Fruit fly (Drosophila melanogaster) whole organism, embryonic: Measurements from ENCODE around the gene Glys.

Experiments
- ATbp ChIP-seq: fragments of 200-800 bp; sonication (Bioruptor generic); optimal IDR thresholded peaks from 2 replicates; lab custom pipeline; 2017; ENCODE audit warnings: missing biosample characterization, mild to moderate bottlenecking, missing genetic modification characterization, missing genetic modification reagents
- Aef1 ChIP-seq: fragments of 200-800 bp; sonication (Bioruptor generic); IDR thresholded peaks from 3 replicates; pipeline ENCODE4 v1.3.6; 2022; ENCODE audit warnings: missing biosample characterization, missing genetic modification characterization
- Awh ChIP-seq: fragments of 200-800 bp; sonication (Bioruptor generic); IDR thresholded peaks from 2 replicates; pipeline ENCODE4, ENCODE4 v1.3.6; 2022; ENCODE audit warnings: missing biosample characterization, missing genetic modification characterization
- Bgb ChIP-seq: fragments of 200-800 bp; sonication (Bioruptor generic); IDR thresholded peaks from 2 replicates; pipeline ENCODE4 v1.3.6; 2022; ENCODE audit warnings: missing biosample characterization, missing genetic modification characterization; ENCODE audit not compliant: partially characterized antibody
- CG11560 ChIP-seq: fragments of 200-800 bp; sonication (Bioruptor generic); IDR thresholded peaks from 3 replicates; pipeline ENCODE4 v1.3.6; 2022; ENCODE audit warnings: missing biosample characterization, missing genetic modification characterization
- CG12155 ChIP-seq: fragments of 200-800 bp; sonication (Bioruptor generic); optimal IDR thresholded peaks from 3 replicates; lab custom pipeline; 2016; ENCODE audit warnings: missing biosample characterization, missing genetic modification characterization
- CG1233 ChIP-seq: fragments of 200-800 bp; sonication (Bioruptor generic); optimal IDR thresholded peaks from 4 replicates; lab custom pipeline; 2018; ENCODE audit warnings: missing biosample characterization, mild to moderate bottlenecking, missing genetic modification characterization
- CG12769 ChIP-seq: fragments of 200-800 bp; sonication (Bioruptor generic); optimal IDR thresholded peaks from 2 replicates; lab custom pipeline; 2019; ENCODE audit warnings: missing biosample characterization, mild to moderate bottlenecking, missing genetic modification characterization, moderate library complexity
- CG13296 ChIP-seq: fragments of 200-800 bp; sonication (Bioruptor generic); optimal IDR thresholded peaks from 3 replicates; lab custom pipeline; 2018; ENCODE audit warnings: missing biosample characterization, mild to moderate bottlenecking, missing genetic modification characterization
- CG14050 ChIP-seq: fragments of 200-800 bp; sonication (Bioruptor generic); IDR thresholded peaks from 3 replicates; pipeline ENCODE4 v1.3.6; 2022; ENCODE audit warnings: missing biosample characterization, missing genetic modification characterization
- CG8290 ChIP-seq, 3 experiments: fragments of 200-800 bp; sonication (Bioruptor generic); optimal IDR thresholded peaks; 2 replicates each; lab custom pipeline; 2016 to 2019; ENCODE audit warnings: missing biosample characterization in 3 of 3, missing genetic modification characterization in 3 of 3, mild to moderate bottlenecking in 2 of 3, moderate library complexity in 1 of 3
- CG9727 ChIP-seq: fragments of 200-800 bp; sonication (Bioruptor generic); optimal IDR thresholded peaks from 3 replicates; lab custom pipeline; 2017; ENCODE audit warnings: missing biosample characterization, mild to moderate bottlenecking, missing genetic modification characterization
- CHES-1-like ChIP-seq: fragments of 200-800 bp; sonication (Bioruptor generic); optimal IDR thresholded peaks from 2 replicates; lab custom pipeline; 2016; ENCODE audit warnings: missing biosample characterization, missing genetic modification characterization
- CoRest ChIP-seq: fragments of 200-800 bp; sonication (Bioruptor generic); optimal IDR thresholded peaks from 3 replicates; lab custom pipeline; 2018; ENCODE audit warnings: missing biosample characterization, mild to moderate bottlenecking, missing genetic modification characterization, moderate library complexity
- D ChIP-seq, 2 experiments: fragments of 200-800 bp in 1 of 2; fragments of >200 bp in 1 of 2; sonication (Bioruptor generic) in 1 of 2; optimal IDR thresholded peaks; 2 replicates in 1 of 2; 3 replicates in 1 of 2; lab custom pipeline; 2017; ENCODE audit warnings: mild to moderate bottlenecking in 1 of 2, missing biosample characterization in 1 of 2, missing genetic modification characterization in 1 of 2, missing genetic modification reagents in 1 of 2
- Dbx ChIP-seq: fragments of 200-800 bp; sonication (Bioruptor generic); IDR thresholded peaks from 3 replicates; pipeline ENCODE4 v1.3.6; 2022; ENCODE audit warnings: missing biosample characterization, missing genetic modification characterization
- Drgx ChIP-seq: fragments of 200-800 bp; sonication (Bioruptor generic); IDR thresholded peaks from 2 replicates; pipeline ENCODE4 v1.3.6; 2022; ENCODE audit warnings: missing biosample characterization, missing genetic modification characterization
- E2f2 ChIP-seq: fragments of 200-800 bp; sonication (Bioruptor generic); IDR thresholded peaks from 2 replicates; pipeline ENCODE4 v1.3.6; 2022; ENCODE audit warnings: missing biosample characterization, missing genetic modification characterization
- Ets97D ChIP-seq: fragments of 200-800 bp; sonication (Bioruptor generic); optimal IDR thresholded peaks from 3 replicates; lab custom pipeline; 2016; ENCODE audit warnings: missing biosample characterization, missing genetic modification characterization
- Fer1 ChIP-seq: fragments of 200-800 bp; sonication (Bioruptor generic); optimal IDR thresholded peaks from 2 replicates; lab custom pipeline; 2017; ENCODE audit warnings: missing biosample characterization, mild to moderate bottlenecking, missing genetic modification characterization
- HHEX ChIP-seq: fragments of 200-800 bp; sonication (Bioruptor generic); optimal IDR thresholded peaks from 3 replicates; lab custom pipeline; 2017; ENCODE audit warnings: missing biosample characterization, mild to moderate bottlenecking, missing genetic modification characterization, missing genetic modification reagents
- Kr ChIP-seq: fragments of 200-800 bp; sonication (Bioruptor generic); optimal IDR thresholded peaks from 2 replicates; lab custom pipeline; 2017; ENCODE audit warnings: missing biosample characterization, mild to moderate bottlenecking, missing genetic modification characterization
- MBD-R2 ChIP-seq: fragments of 200-800 bp; sonication (Bioruptor generic); IDR thresholded peaks from 2 replicates; pipeline ENCODE4 v1.3.6; 2022; ENCODE audit warnings: missing biosample characterization, missing genetic modification characterization
- Meics ChIP-seq: fragments of 200-800 bp; sonication (Bioruptor generic); optimal IDR thresholded peaks from 2 replicates; lab custom pipeline; 2017; ENCODE audit warnings: missing biosample characterization, mild to moderate bottlenecking, missing genetic modification characterization
- Myb ChIP-seq: fragments of 200-800 bp; sonication (Bioruptor generic); optimal IDR thresholded peaks from 2 replicates; lab custom pipeline; 2016; ENCODE audit warnings: missing biosample characterization, missing genetic modification characterization
- NC2α ChIP-seq: fragments of 200-800 bp; sonication (Bioruptor generic); optimal IDR thresholded peaks from 2 replicates; lab custom pipeline; 2016; ENCODE audit warnings: missing biosample characterization, missing genetic modification characterization
- Opbp ChIP-seq: fragments of 200-800 bp; sonication (Bioruptor generic); IDR thresholded peaks from 3 replicates; pipeline ENCODE4 v1.3.6; 2022; ENCODE audit warnings: missing biosample characterization, missing genetic modification characterization; ENCODE audit not compliant: partially characterized antibody
- Scr ChIP-seq: fragments of 200-800 bp; sonication (Bioruptor generic); IDR thresholded peaks from 2 replicates; pipeline ENCODE4 v1.3.6; 2022; ENCODE audit warnings: missing biosample characterization, missing genetic modification characterization; ENCODE audit not compliant: partially characterized antibody
- Sox100B ChIP-seq: fragments of 200-800 bp; sonication (Bioruptor generic); optimal IDR thresholded peaks from 3 replicates; lab custom pipeline; 2018; ENCODE audit warnings: missing biosample characterization, mild to moderate bottlenecking, missing genetic modification characterization
- Trl ChIP-seq, 3 experiments: fragments of >200 bp in 2 of 3; fragments of 200-800 bp in 1 of 3; sonication (Bioruptor generic) in 1 of 3; optimal IDR thresholded peaks; 2 replicates in 1 of 3; 3 replicates in 2 of 3; lab custom pipeline; 2016 to 2017; ENCODE audit warnings: missing biosample characterization in 1 of 3, missing genetic modification characterization in 1 of 3
- amos ChIP-seq: fragments of 200-800 bp; sonication (Bioruptor generic); IDR thresholded peaks from 2 replicates; pipeline ENCODE4 v1.3.6; 2022; ENCODE audit warnings: missing biosample characterization, missing genetic modification characterization; ENCODE audit not compliant: partially characterized antibody
- cg ChIP-seq: fragments of 200-800 bp; sonication (Bioruptor generic); optimal IDR thresholded peaks from 3 replicates; lab custom pipeline; 2019; ENCODE audit warnings: missing biosample characterization, mild to moderate bottlenecking, missing genetic modification characterization, moderate library complexity
- ewg ChIP-seq: fragments of 200-800 bp; sonication (Bioruptor generic); optimal IDR thresholded peaks from 3 replicates; lab custom pipeline; 2017; ENCODE audit warnings: mild to moderate bottlenecking, missing biosample characterization, missing genetic modification reagents, missing genetic modification characterization
- ftz-f1 ChIP-seq: fragments of 200-800 bp; sonication (Bioruptor generic); optimal IDR thresholded peaks from 2 replicates; lab custom pipeline; 2016; ENCODE audit warnings: missing biosample characterization, missing genetic modification characterization
- gce ChIP-seq: fragments of 200-800 bp; sonication (Bioruptor generic); IDR thresholded peaks from 3 replicates; pipeline ENCODE4 v1.3.6; 2022; ENCODE audit warnings: missing biosample characterization, missing genetic modification characterization
- kay ChIP-seq: fragments of 200-800 bp; sonication (Bioruptor generic); optimal IDR thresholded peaks from 2 replicates; lab custom pipeline; 2016; ENCODE audit warnings: missing biosample characterization, missing genetic modification characterization
- klu ChIP-seq: fragments of 200-800 bp; sonication (Bioruptor generic); IDR thresholded peaks from 2 replicates; pipeline ENCODE4 v1.3.6; 2022; ENCODE audit warnings: missing biosample characterization, missing genetic modification characterization
- kni ChIP-seq: fragments of 200-800 bp; sonication (Bioruptor generic); optimal IDR thresholded peaks from 3 replicates; lab custom pipeline; 2017; ENCODE audit warnings: mild to moderate bottlenecking, missing biosample characterization, missing genetic modification reagents, missing genetic modification characterization
- lov ChIP-seq, 2 experiments: fragments of 200-800 bp in 1 of 2; fragments of >200 bp in 1 of 2; sonication (Bioruptor generic) in 1 of 2; IDR thresholded peaks in 1 of 2; optimal IDR thresholded peaks in 1 of 2; 2 replicates in 1 of 2; 3 replicates in 1 of 2; pipeline versions ENCODE4 v1.3.6 to Lab custom; 2017 to 2022; ENCODE audit warnings: missing biosample characterization in 1 of 2, missing genetic modification characterization in 1 of 2
- mld ChIP-seq: fragments of 200-800 bp; sonication (Bioruptor generic); IDR thresholded peaks from 3 replicates; pipeline ENCODE4 v1.3.6; 2022; ENCODE audit warnings: missing biosample characterization, missing genetic modification characterization; ENCODE audit not compliant: partially characterized antibody
- nerfin-2 ChIP-seq: fragments of 200-800 bp; sonication (Bioruptor generic); IDR thresholded peaks from 2 replicates; pipeline ENCODE4 v1.3.6; 2022; ENCODE audit warnings: missing biosample characterization, missing genetic modification characterization; ENCODE audit not compliant: partially characterized antibody
- nom ChIP-seq: fragments of 200-800 bp; sonication (Bioruptor generic); optimal IDR thresholded peaks from 2 replicates; lab custom pipeline; 2017; ENCODE audit warnings: missing biosample characterization, missing genetic modification characterization, mild to moderate bottlenecking, moderate library complexity, missing genetic modification reagents
- rib ChIP-seq: fragments of 200-800 bp; sonication (Bioruptor generic); IDR thresholded peaks from 2 replicates; pipeline ENCODE4 v1.3.6; 2022; ENCODE audit warnings: missing biosample characterization, missing genetic modification characterization
- sd ChIP-seq: fragments of 200-800 bp; sonication (Bioruptor generic); optimal IDR thresholded peaks from 3 replicates; lab custom pipeline; 2018; ENCODE audit warnings: missing biosample characterization, mild to moderate bottlenecking, missing genetic modification characterization, moderate library complexity
- sqz ChIP-seq: fragments of 200-800 bp; sonication (Bioruptor generic); optimal IDR thresholded peaks from 3 replicates; lab custom pipeline; 2018; ENCODE audit warnings: missing biosample characterization, mild to moderate bottlenecking, missing genetic modification characterization
- trem ChIP-seq: fragments of 200-800 bp; optimal IDR thresholded peaks from 3 replicates; lab custom pipeline; 2019; ENCODE audit warnings: missing biosample characterization, mild to moderate bottlenecking, missing genetic modification characterization, moderate library complexity

The Glys gene

dm6 chr3R:15147038-15147744 lies at the start of gene Glys (continued):
- TF ChIP-seq amos (GFP tag; lab: Robert Waterston, UW), result peak; percentile 46; the same call in 1 of the 2 replicates
- peak; percentile 34 for TF ChIP-seq Meics (GFP tag; lab: Kevin White, UChicago)
- peak; percentile 51; the same call in 2 of the 3 replicates for TF ChIP-seq Aef1 (GFP tag; lab: Robert Waterston, UW)
- TF ChIP-seq CG8290 (GFP tag; optimal IDR thresholded peaks at IDR 0.05; lab: Kevin White, UChicago), result no peak
- TF ChIP-seq CG8290 (tag; optimal IDR thresholded peaks at IDR 0.05; lab: Kevin White, UChicago), result no peak
- TF ChIP-seq kni (GFP tag; lab: Kevin White, UChicago), result peak; percentile 51
- peak; percentile 25 for TF ChIP-seq CHES-1-like (GFP tag; lab: Kevin White, UChicago)
- no peak for TF ChIP-seq gce
- peak; percentile 2 for TF ChIP-seq CG9727
- TF ChIP-seq sd, result peak; percentile 98
- TF ChIP-seq Myb (GFP tag; lab: Kevin White, UChicago), result peak; percentile 27
- peak; percentile 11 for TF ChIP-seq CG13296 (GFP tag; lab: Kevin White, UChicago)
- no peak for TF ChIP-seq CG11560 (tag; lab: Robert Waterston, UW)
- 0 out of 2 replicates have a peak, but pooled peaks have one; percentile 39 for TF ChIP-seq Scr (GFP tag; lab: Robert Waterston, UW)
- TF ChIP-seq CG12769 (tag; lab: Kevin White, UChicago), result peak; percentile 96
- peak; percentile 13 for TF ChIP-seq Sox100B
- no peak for TF ChIP-seq CG14050
- peak; percentile 24 for TF ChIP-seq Fer1
- peak; percentile 5 for TF ChIP-seq CoRest (tag; lab: Kevin White, UChicago)
- no peak for TF ChIP-seq Awh
- peak; percentile 2 for TF ChIP-seq sqz (GFP tag; lab: Kevin White, UChicago)
- peak; percentile 18 for TF ChIP-seq cg (GFP tag; lab: Kevin White, UChicago)
- no peak for TF ChIP-seq D (optimal IDR thresholded peaks at IDR 0.05; lab: Kevin White, UChicago)
- peak; percentile 15 for TF ChIP-seq D (GFP tag; optimal IDR thresholded peaks at IDR 0.05; lab: Kevin White, UChicago)
- no peak for TF ChIP-seq CG1233 (GFP tag; lab: Kevin White, UChicago)
- TF ChIP-seq mld, result no peak
- no peak for TF ChIP-seq Dbx (GFP tag; lab: Robert Waterston, UW)
- TF ChIP-seq trem (tag; lab: Kevin White, UChicago), result peak; percentile 28
- TF ChIP-seq CG12155, result peak; percentile 4
- TF ChIP-seq klu (GFP tag; lab: Robert Waterston, UW), result peak; percentile 39; the same call in 1 of the 2 replicates
- TF ChIP-seq Bgb (GFP tag; lab: Robert Waterston, UW), result peak; percentile 28; the same call in 1 of the 2 replicates
- TF ChIP-seq MBD-R2 (GFP tag; lab: Robert Waterston, UW), result peak; percentile 27; the same call in 1 of the 2 replicates
- peak; percentile 63; the same call in 2 of the 3 replicates for TF ChIP-seq Opbp (GFP tag; lab: Robert Waterston, UW)
- TF ChIP-seq Kr (GFP tag; lab: Kevin White, UChicago), result peak; percentile 19
- TF ChIP-seq E2f2, result no peak
- peak; percentile 49 to 55 for TF ChIP-seq Trl (optimal IDR thresholded peaks at IDR 0.05; lab: Kevin White, UChicago)
- TF ChIP-seq Trl (GFP tag; optimal IDR thresholded peaks at IDR 0.05; lab: Kevin White, UChicago), result peak; percentile 42
- peak; percentile 73 for TF ChIP-seq nom (GFP tag; lab: Kevin White, UChicago)
- TF ChIP-seq rib (GFP tag; lab: Robert Waterston, UW), result peak; percentile 48; the same call in 1 of the 2 replicates
- no peak for TF ChIP-seq lov (optimal IDR thresholded peaks at IDR 0.05; lab: Kevin White, UChicago)
- 0 out of 3 replicates have a peak, but pooled peaks have one; percentile 6 for TF ChIP-seq lov (GFP tag; IDR thresholded peaks at IDR 0.05; lab: Robert Waterston, UW)
- TF ChIP-seq ATbp, result no peak
- TF ChIP-seq kay (GFP tag; lab: Kevin White, UChicago), result no peak
- TF ChIP-seq Drgx (GFP tag; lab: Robert Waterston, UW), result peak; percentile 69
- TF ChIP-seq ewg, result peak; percentile 99
- no peak for TF ChIP-seq NC2α (GFP tag; lab: Kevin White, UChicago)
- peak; percentile 43; the same call in 1 of the 2 replicates for TF ChIP-seq nerfin-2 (GFP tag; lab: Robert Waterston, UW)
- TF ChIP-seq Ets97D (GFP tag; lab: Kevin White, UChicago), result peak; percentile 58
- TF ChIP-seq HHEX, result no peak
- TF ChIP-seq ftz-f1, result peak; percentile 50
